Fruit fly (Drosophila melanogaster): ENCODE measurements around the gene CG4367.

CG4367 gene

DNA sequence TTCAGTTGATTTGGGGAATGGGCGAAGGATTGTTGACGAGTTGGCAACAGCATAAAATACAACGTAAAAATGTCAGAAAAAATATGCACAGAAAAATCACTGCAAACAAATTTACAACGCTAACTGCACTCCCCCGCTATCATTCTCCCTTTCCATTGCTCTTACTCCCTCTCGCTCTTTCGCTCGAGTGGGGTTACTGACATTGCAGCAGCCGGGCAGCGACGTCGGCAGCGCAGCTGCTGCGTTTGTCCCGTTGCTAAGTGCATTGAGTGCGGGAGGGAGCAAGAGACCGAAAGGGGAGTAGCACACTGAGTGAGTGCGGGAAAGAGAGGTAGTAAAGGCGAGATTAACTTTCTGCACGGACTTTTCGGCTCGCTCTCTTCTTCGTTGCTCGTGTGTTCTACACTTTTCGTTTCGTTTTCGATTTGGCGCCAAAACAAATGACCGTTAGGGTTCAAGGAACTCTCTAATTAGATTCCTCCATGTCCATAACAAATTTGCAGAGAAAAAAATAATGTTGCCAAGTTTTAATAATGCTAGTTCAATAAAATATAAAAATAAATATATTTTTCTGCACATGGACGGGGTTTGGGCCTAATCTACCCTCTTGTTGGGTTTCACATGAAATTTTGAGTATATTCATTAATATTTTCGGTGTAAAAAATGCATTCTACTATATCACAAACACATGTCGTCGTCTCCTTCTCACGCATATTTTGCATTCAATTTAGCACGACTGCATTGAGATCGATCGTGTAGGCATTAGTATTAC lies 20.5 kb downstream of the CG4367 start (continued):
- TF ChIP-seq CG6163 (GFP tag; IDR thresholded peaks at IDR 0.05) = peak; percentile 80
- TF ChIP-seq dac (GFP tag; optimal IDR thresholded peaks at IDR 0.05) = peak; percentile 57
- peak in 1 of 2 experiments; percentile 14 for TF ChIP-seq ss (GFP tag; optimal IDR thresholded peaks at IDR 0.05)
- TF ChIP-seq spab (GFP tag; optimal IDR thresholded peaks at IDR 0.05) = peak; percentile 22
- TF ChIP-seq Ets21C (GFP tag; optimal IDR thresholded peaks at IDR 0.05) = peak; percentile 6
- TF ChIP-seq dsx (GFP tag; optimal IDR thresholded peaks at IDR 0.05; ENCODE audit: poor library complexity, severe bottlenecking) = no peak
- peak; percentile 74 for TF ChIP-seq CG8119 (GFP tag; IDR thresholded peaks at IDR 0.05)
- TF ChIP-seq fd85E (GFP tag; optimal IDR thresholded peaks at IDR 0.05) = no peak
- TF ChIP-seq Blimp-1 (GFP tag; optimal IDR thresholded peaks at IDR 0.05) = peak; percentile 68

DNA sequence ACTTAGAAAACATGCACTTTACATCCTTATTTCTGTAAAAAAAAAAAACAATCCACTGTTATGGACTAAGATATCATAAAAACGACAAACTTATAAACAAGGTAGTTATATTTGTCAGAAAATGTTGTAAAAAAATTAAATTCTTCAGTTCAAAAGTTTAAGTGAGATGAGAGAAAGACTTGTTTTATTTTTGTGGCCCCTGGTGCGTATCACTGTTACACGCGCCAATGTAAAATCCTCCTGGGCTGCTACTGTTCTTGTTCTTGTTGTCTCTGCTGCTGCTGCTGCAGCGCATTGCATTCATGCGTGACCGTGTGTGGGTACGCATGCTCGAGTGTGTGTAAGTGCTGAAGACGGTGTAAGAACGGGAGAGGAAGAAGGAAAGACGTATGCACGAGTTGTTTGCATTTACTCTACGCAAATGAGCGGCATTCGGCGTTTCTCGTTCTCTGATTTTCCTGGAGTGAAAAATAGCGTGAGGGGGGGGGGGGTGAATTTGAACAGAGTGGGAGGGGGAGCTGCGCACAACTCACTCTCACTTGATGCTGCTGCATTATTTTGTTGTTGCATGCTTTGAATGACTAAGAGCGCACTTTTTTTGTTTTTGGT lies 21.1 kb downstream of the CG4367 start:
- TF ChIP-seq CG34406 (GFP tag; optimal IDR thresholded peaks at IDR 0.05) = peak; percentile 9
- no peak for TF ChIP-seq Hr38 (GFP tag; optimal IDR thresholded peaks at IDR 0.05)
- TF ChIP-seq Hr4 (GFP tag; optimal IDR thresholded peaks at IDR 0.05) = peak; percentile 24
- peak; percentile 58 for TF ChIP-seq svp (GFP tag)
- peak; percentile 12 for TF ChIP-seq Sox14 (GFP tag; optimal IDR thresholded peaks at IDR 0.05)
- peak; percentile 43 for TF ChIP-seq CG10631 (GFP tag; optimal IDR thresholded peaks at IDR 0.05)
- peak; percentile 22 for TF ChIP-seq spab (GFP tag; optimal IDR thresholded peaks at IDR 0.05)
- TF ChIP-seq OdsH (GFP tag; optimal IDR thresholded peaks at IDR 0.05) = peak; percentile 20
- peak; percentile 19 to 32 for TF ChIP-seq ss (GFP tag; optimal IDR thresholded peaks at IDR 0.05)
- TF ChIP-seq CG11902 (GFP tag; optimal IDR thresholded peaks at IDR 0.05) = no peak
- peak; percentile 7 for TF ChIP-seq Smox (GFP tag; optimal IDR thresholded peaks at IDR 0.05)
- no peak for TF ChIP-seq Gug (GFP tag; IDR thresholded peaks at IDR 0.05)
- TF ChIP-seq CG9139 (GFP tag; optimal IDR thresholded peaks at IDR 0.05) = peak; percentile 14
- peak; percentile 16 for TF ChIP-seq Met (GFP tag; optimal IDR thresholded peaks at IDR 0.05)
- TF ChIP-seq eg (GFP tag; IDR thresholded peaks at IDR 0.05) = peak; percentile 12; the same call in 1 of the 3 replicates
- no peak for TF ChIP-seq achi (GFP tag; optimal IDR thresholded peaks at IDR 0.05)
- peak; percentile 35; the same call in 2 of the 3 replicates for TF ChIP-seq CG6163 (GFP tag; IDR thresholded peaks at IDR 0.05)
- TF ChIP-seq Sox102F (GFP tag; optimal IDR thresholded peaks at IDR 0.05) = no peak
- peak; percentile 70 for TF ChIP-seq esn (GFP tag; optimal IDR thresholded peaks at IDR 0.05)
- peak; percentile 20 for TF ChIP-seq CG6808 (GFP tag; optimal IDR thresholded peaks at IDR 0.05)
- TF ChIP-seq CG32006 (GFP tag; optimal IDR thresholded peaks at IDR 0.05) = peak; percentile 60
- peak; percentile 39 for TF ChIP-seq lz (GFP tag; optimal IDR thresholded peaks at IDR 0.05)
- TF ChIP-seq Blimp-1 (GFP tag; optimal IDR thresholded peaks at IDR 0.05) = no peak
- TF ChIP-seq Lpt (GFP tag; optimal IDR thresholded peaks at IDR 0.05) = no peak
- peak in 1 of 2 experiments; percentile 80 for TF ChIP-seq salr (GFP tag; optimal IDR thresholded peaks at IDR 0.05)
- peak; percentile 26 for TF ChIP-seq Eip75B (GFP tag; optimal IDR thresholded peaks at IDR 0.05)
- TF ChIP-seq topi (GFP tag; optimal IDR thresholded peaks at IDR 0.05) = peak; percentile 13
- peak; percentile 82 for TF ChIP-seq Eip78C (GFP tag)

DNA sequence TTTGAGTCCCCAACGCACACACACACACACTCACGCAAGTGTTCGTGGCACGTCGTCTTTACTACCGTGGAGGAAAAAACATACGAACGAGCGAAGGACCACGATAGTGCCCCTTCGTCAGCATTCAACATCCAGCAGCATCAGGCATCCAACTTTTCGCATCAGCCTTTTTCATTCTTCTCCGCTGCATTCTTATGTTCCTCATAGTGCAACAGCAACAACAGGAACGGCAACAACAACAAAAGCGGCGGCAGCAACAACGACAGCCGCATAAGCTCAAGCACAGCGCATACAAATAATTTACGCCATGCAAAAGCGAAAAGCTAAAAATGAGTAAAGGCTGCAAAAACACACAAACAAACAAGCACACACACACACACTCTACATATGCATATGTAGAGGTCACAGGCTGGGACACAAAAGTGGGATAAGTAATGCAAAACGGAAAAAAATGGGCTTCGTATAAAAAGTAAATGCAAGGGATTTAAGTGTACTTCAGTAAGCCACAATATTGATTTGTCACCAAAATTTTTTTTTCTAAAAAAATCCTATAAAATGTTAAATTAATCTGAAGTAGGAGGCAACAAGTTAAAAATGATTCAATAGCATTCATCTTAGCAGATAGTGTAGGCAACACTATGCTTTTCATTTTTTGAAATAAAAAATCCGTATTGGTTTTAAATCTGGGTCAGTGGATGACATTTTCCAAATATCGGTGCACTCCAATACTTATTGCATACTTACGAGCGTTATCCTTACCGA lies 21.8 kb downstream of the CG4367 start:
- TF ChIP-seq CG32006 (GFP tag; optimal IDR thresholded peaks at IDR 0.05) (peak; percentile 84), CG11762 (GFP tag; optimal IDR thresholded peaks at IDR 0.05; ENCODE audit: insufficient read depth) (peak; percentile 32), Ets21C (GFP tag; optimal IDR thresholded peaks at IDR 0.05) (peak; percentile 15), Eip75B (GFP tag; optimal IDR thresholded peaks at IDR 0.05) (peak; percentile 69), salr (GFP tag; optimal IDR thresholded peaks at IDR 0.05) (peak; percentile 5 to 88), CG3919 (GFP tag; optimal IDR thresholded peaks at IDR 0.05) (peak; percentile 42), CG31627 (GFP tag; optimal IDR thresholded peaks at IDR 0.05) (peak; percentile 69), CG3032 (tag; optimal IDR thresholded peaks at IDR 0.05) (peak; percentile 54), Eip93F (GFP tag; optimal IDR thresholded peaks at IDR 0.05) (no peak), Sox102F (GFP tag; optimal IDR thresholded peaks at IDR 0.05) (no peak), Ets96B (tag; optimal IDR thresholded peaks at IDR 0.05) (peak; percentile 63), CG9139 (GFP tag; optimal IDR thresholded peaks at IDR 0.05) (no peak), Lpt (GFP tag; optimal IDR thresholded peaks at IDR 0.05) (no peak), fd59A (GFP tag; optimal IDR thresholded peaks at IDR 0.05) (peak; percentile 60), CG6854 (GFP tag; optimal IDR thresholded peaks at IDR 0.05) (no peak), ss (GFP tag; optimal IDR thresholded peaks at IDR 0.05) (peak in 1 of 2 experiments; percentile 41), Hr38 (GFP tag; optimal IDR thresholded peaks at IDR 0.05) (no peak), CG6163 (GFP tag; IDR thresholded peaks at IDR 0.05) (no peak), dac (GFP tag; optimal IDR thresholded peaks at IDR 0.05) (peak; percentile 15), CG10631 (GFP tag; optimal IDR thresholded peaks at IDR 0.05) (peak; percentile 53), net (GFP tag; optimal IDR thresholded peaks at IDR 0.05) (peak; percentile 29), CG6792 (GFP tag; optimal IDR thresholded peaks at IDR 0.05) (peak; percentile 12)

All from whole organism, prepupa.